Fruit fly (Drosophila melanogaster): ENCODE results near the gene CG9449.

- TF ChIP-seq Abd-B (GFP tag; optimal IDR thresholded peaks at IDR 0.05) (no peak), CG9705 (GFP tag; optimal IDR thresholded peaks at IDR 0.05) (no peak), h (GFP tag; optimal IDR thresholded peaks at IDR 0.05) (no peak), N (GFP tag; optimal IDR thresholded peaks at IDR 0.05) (no peak)
Measured at dm6 chr3L:19486398-19486797, 11.1 kb downstream of the CG9449 start, which contains the start of gene brv1.

Data from whole organism, wandering third instar larva.